Fruit fly (Drosophila melanogaster) S2 (cell line): ENCODE data around the gene CG18507.

Experiments used
- CG8478 ChIP-seq: fragments of >200 bp; optimal IDR thresholded peaks from 2 replicates; lab custom pipeline; 2018
- CTCF ChIP-seq, 2 experiments: fragments of >200 bp; optimal IDR thresholded peaks; 2 replicates each; lab custom pipeline; 2018

DNA sequence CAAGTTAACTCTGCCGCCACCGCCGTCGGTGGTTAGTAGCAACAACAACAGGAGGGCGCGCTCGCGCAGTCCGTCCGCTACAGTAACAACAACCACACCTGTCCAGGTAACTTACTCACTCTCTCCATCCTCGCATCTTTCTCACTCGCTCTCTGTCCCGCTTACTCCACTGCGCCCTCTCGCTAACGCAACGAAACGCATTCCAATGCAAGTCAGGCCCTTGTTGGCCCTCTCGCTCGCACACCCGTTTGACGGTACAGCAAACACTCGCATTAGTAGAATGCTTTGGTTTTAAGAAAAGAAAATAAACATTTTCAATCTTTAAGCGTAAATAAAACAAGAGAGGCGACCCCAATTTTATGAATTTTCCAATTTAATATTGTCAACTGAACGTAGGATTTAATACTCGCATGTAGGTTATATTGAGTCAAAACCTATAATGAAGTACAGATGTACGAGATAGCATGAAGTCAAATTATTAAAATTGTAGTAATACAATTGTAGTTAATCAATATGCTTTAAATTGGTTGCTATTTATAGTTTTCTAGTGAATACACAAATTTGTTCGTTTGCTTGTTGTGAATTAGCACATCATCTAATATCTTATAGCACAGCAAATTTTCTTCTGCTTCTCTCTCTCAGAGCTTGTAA, 817 bp downstream of the CG18507 start:
- TF ChIP-seq CG8478 (lab: Kevin White, UChicago): no peak
- TF ChIP-seq CTCF (optimal IDR thresholded peaks at IDR 0.05; lab: Kevin White, UChicago): no peak
